Worm (Caenorhabditis elegans) whole organism, L1 larva: ENCODE results near the gene T10F2.2.
A peak's percentile ranks its signal among the peaks of the same experiment; 100 is the strongest.

Experiments used
- dpl-1 ChIP-seq, 3 experiments: fragments of 150-350 bp in 2 of 3; sonication (generic microtip) in 1 of 3; optimal IDR thresholded peaks; 2 replicates each; lab custom pipeline; 2014 to 2017; ENCODE audit warnings: missing biosample characterization in 3 of 3, missing genetic modification characterization in 3 of 3, missing genetic modification reagents in 3 of 3
- nhr-11 ChIP-seq: fragments of 150-350 bp; optimal IDR thresholded peaks from 2 replicates; lab custom pipeline; 2014; ENCODE audit warnings: missing biosample characterization, missing genetic modification characterization
- nhr-237 ChIP-seq: fragments of 150-350 bp; optimal IDR thresholded peaks from 2 replicates; lab custom pipeline; 2014; ENCODE audit warnings: missing biosample characterization, missing genetic modification characterization
- nhr-77 ChIP-seq: fragments of 150-350 bp; optimal IDR thresholded peaks from 2 replicates; lab custom pipeline; 2014; ENCODE audit warnings: missing biosample characterization, missing genetic modification characterization
- swsn-7 ChIP-seq: sonication (generic microtip); optimal IDR thresholded peaks from 2 replicates; lab custom pipeline; 2016; ENCODE audit warnings: missing genetic modification characterization, missing compliant biosample characterization
- tbx-2 ChIP-seq: sonication (generic microtip); optimal IDR thresholded peaks from 2 replicates; lab custom pipeline; 2016; ENCODE audit warnings: missing genetic modification characterization, missing compliant biosample characterization
- unc-130 ChIP-seq: fragments of 150-350 bp; optimal IDR thresholded peaks from 2 replicates; lab custom pipeline; 2017; ENCODE audit warnings: missing biosample characterization, missing genetic modification characterization, inconsistent platforms
- unc-62 ChIP-seq: fragments of 150-350 bp; optimal IDR thresholded peaks from 2 replicates; lab custom pipeline; 2014; ENCODE audit warnings: missing biosample characterization, missing genetic modification reagents, missing genetic modification characterization
- vab-15 ChIP-seq: sonication (generic microtip); optimal IDR thresholded peaks from 2 replicates; lab custom pipeline; 2017; ENCODE audit warnings: missing genotype, mild to moderate bottlenecking, missing genetic modification characterization, missing compliant biosample characterization
- ztf-11 ChIP-seq, 2 experiments: sonication (generic microtip); optimal IDR thresholded peaks; 2 replicates each; lab custom pipeline; 2016 to 2017; ENCODE audit warnings: missing genetic modification characterization in 2 of 2, missing biosample characterization in 1 of 2, missing compliant biosample characterization in 1 of 2

DNA sequence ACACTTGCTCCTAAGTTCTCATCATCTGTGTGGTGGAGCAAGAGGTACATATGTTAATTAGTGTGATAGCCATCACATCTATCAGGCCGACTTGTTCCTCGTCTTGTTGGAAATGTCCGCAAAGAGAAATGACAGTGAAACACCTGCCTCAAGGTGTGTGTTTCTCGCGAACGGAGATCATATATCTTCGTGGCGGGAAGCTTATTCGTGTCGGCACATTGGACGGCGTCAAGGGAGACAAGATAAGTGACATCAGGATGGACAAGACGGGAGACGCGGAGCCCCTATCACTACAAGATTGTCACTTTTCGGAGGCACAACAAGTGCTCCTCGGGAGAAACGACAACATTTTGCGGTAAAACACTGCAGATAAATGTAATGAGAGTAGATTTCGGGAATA is 25.3 kb downstream of the T10F2.2 start:
- TF ChIP-seq nhr-77, result no peak
- no peak for TF ChIP-seq dpl-1 (GFP tag; optimal IDR thresholded peaks at IDR 0.05; lab: Kevin White, UChicago)
- no peak for TF ChIP-seq vab-15
- no peak for TF ChIP-seq swsn-7 (tag; lab: Kevin White, UChicago)
- no peak for TF ChIP-seq nhr-237 (tag; lab: Kevin White, UChicago)
- TF ChIP-seq ztf-11 (tag; optimal IDR thresholded peaks at IDR 0.05; lab: Kevin White, UChicago), result no peak
- no peak for TF ChIP-seq nhr-11 (tag; lab: Kevin White, UChicago)
- TF ChIP-seq unc-62 (GFP tag; lab: Kevin White, UChicago), result no peak
- TF ChIP-seq unc-130, result no peak
- peak; percentile 15 for TF ChIP-seq tbx-2 (tag; lab: Kevin White, UChicago)
